Worm (Caenorhabditis elegans) whole organism, L4 larva: ENCODE results near the gene D1054.1.
A peak's percentile ranks its signal among the peaks of the same experiment; 100 is the strongest.

ENCODE experiments used
- D1046.2 ChIP-seq: fragments of 200-800 bp; sonication (Bioruptor generic); IDR thresholded peaks from 2 replicates; pipeline ENCODE4 v1.3.6; 2022; ENCODE audit warnings: missing genetic modification characterization, missing compliant biosample characterization
- F26F4.8 ChIP-seq: fragments of 200-800 bp; sonication (Bioruptor generic); conservative IDR thresholded peaks from 2 replicates; pipeline ENCODE4 v1.3.6; 2022; ENCODE audit warnings: missing genetic modification characterization, missing compliant biosample characterization
- F49E8.2 ChIP-seq: sonication (generic microtip); optimal IDR thresholded peaks from 2 replicates; lab custom pipeline; 2016; ENCODE audit warnings: missing compliant biosample characterization, mild to moderate bottlenecking, missing genetic modification characterization, borderline replicate concordance
- R02D3.7 ChIP-seq: fragments of 150-350 bp; sonication (generic microtip); optimal IDR thresholded peaks from 3 replicates; lab custom pipeline; 2014; ENCODE audit warnings: missing biosample characterization, missing genetic modification characterization
- T20F7.1 ChIP-seq: fragments of 200-800 bp; sonication (Bioruptor generic); optimal IDR thresholded peaks from 2 replicates; lab custom pipeline; 2018; ENCODE audit warnings: mild to moderate bottlenecking, missing genetic modification characterization, missing compliant biosample characterization
- T26A8.4 ChIP-seq: fragments of 200-800 bp; sonication (Bioruptor generic); IDR thresholded peaks from 2 replicates; pipeline ENCODE4 v1.3.6; 2022; ENCODE audit warnings: missing genetic modification characterization, missing compliant biosample characterization
- Y5F2A.4 ChIP-seq: fragments of 200-800 bp; sonication (Bioruptor generic); optimal IDR thresholded peaks from 2 replicates; lab custom pipeline; 2018; ENCODE audit warnings: mild to moderate bottlenecking, missing genetic modification characterization, missing compliant biosample characterization
- aly-2 ChIP-seq: sonication (generic microtip); optimal IDR thresholded peaks from 2 replicates; lab custom pipeline; 2018; ENCODE audit warnings: missing biosample characterization, missing genetic modification characterization
- arid-1 ChIP-seq: fragments of 200-800 bp; sonication (Bioruptor generic); conservative IDR thresholded peaks from 2 replicates; pipeline ENCODE4 v1.3.6; 2022; ENCODE audit warnings: missing genetic modification reagents, missing genetic modification characterization, missing compliant biosample characterization
- ceh-28 ChIP-seq: fragments of 150-350 bp; optimal IDR thresholded peaks from 2 replicates; lab custom pipeline; 2014; ENCODE audit warnings: missing biosample characterization, missing genetic modification reagents, missing genetic modification characterization
- ctbp-1 ChIP-seq: fragments of 200-800 bp; sonication (Bioruptor generic); IDR thresholded peaks from 2 replicates; pipeline ENCODE4 v1.3.6; 2022; ENCODE audit warnings: missing genetic modification reagents, missing genetic modification characterization, missing compliant biosample characterization
- daf-12 ChIP-seq: fragments of 150-350 bp; optimal IDR thresholded peaks from 2 replicates; lab custom pipeline; 2014; ENCODE audit warnings: missing biosample characterization, missing genetic modification reagents, missing genetic modification characterization
- daf-16 ChIP-seq, 3 experiments: sonication (generic microtip); optimal IDR thresholded peaks; 2 replicates each; lab custom pipeline; 2016 to 2017; ENCODE audit warnings: missing genetic modification characterization in 3 of 3, missing genetic modification reagents in 3 of 3, mild to moderate bottlenecking in 2 of 3, missing compliant biosample characterization in 2 of 3, missing biosample characterization in 1 of 3, moderate library complexity in 1 of 3
- daf-19 ChIP-seq: fragments of 200-800 bp; sonication (Bioruptor generic); conservative IDR thresholded peaks from 2 replicates; pipeline ENCODE4 v1.3.6; 2022; ENCODE audit warnings: missing genetic modification characterization, missing compliant biosample characterization
- dmd-8 ChIP-seq: fragments of 200-800 bp; sonication (Bioruptor generic); IDR thresholded peaks from 2 replicates; pipeline ENCODE4 v1.3.6; 2022; ENCODE audit warnings: missing genetic modification characterization, missing compliant biosample characterization
- duxl-1 ChIP-seq: sonication (generic microtip); optimal IDR thresholded peaks from 2 replicates; lab custom pipeline; 2016; ENCODE audit warnings: mild to moderate bottlenecking, missing genetic modification characterization, moderate library complexity, missing compliant biosample characterization; ENCODE audit not compliant: poor library complexity
- egl-43 ChIP-seq: fragments of 200-800 bp; sonication (Bioruptor generic); IDR thresholded peaks from 2 replicates; pipeline ENCODE4 v1.3.6; 2022; ENCODE audit warnings: missing genetic modification reagents, missing genetic modification characterization, missing compliant biosample characterization
- gei-8 ChIP-seq: fragments of 200-800 bp; sonication (Bioruptor generic); optimal IDR thresholded peaks from 2 replicates; lab custom pipeline; 2018; ENCODE audit warnings: mild to moderate bottlenecking, missing genetic modification characterization, missing compliant biosample characterization
- hif-1 ChIP-seq, 2 experiments: sonication (generic microtip); optimal IDR thresholded peaks; 2 replicates each; lab custom pipeline; 2016 to 2017; ENCODE audit warnings: missing compliant biosample characterization in 2 of 2, missing genetic modification characterization in 2 of 2, missing genetic modification reagents in 2 of 2, missing genotype in 2 of 2, mild to moderate bottlenecking in 1 of 2
- hlh-11 ChIP-seq: fragments of 200-800 bp; sonication (Bioruptor generic); optimal IDR thresholded peaks from 2 replicates; lab custom pipeline; 2018; ENCODE audit warnings: mild to moderate bottlenecking, missing genetic modification characterization, missing compliant biosample characterization
- hmg-1.1 ChIP-seq: fragments of 200-800 bp; sonication (Bioruptor generic); IDR thresholded peaks from 2 replicates; pipeline ENCODE4 v1.3.6; 2022; ENCODE audit warnings: missing genetic modification reagents, missing genetic modification characterization, missing compliant biosample characterization
- lin-13 ChIP-seq: fragments of 150-350 bp; optimal IDR thresholded peaks from 2 replicates; lab custom pipeline; 2014; ENCODE audit warnings: missing biosample characterization, missing genetic modification reagents, missing genetic modification characterization
- lin-38 ChIP-seq: fragments of 200-800 bp; sonication (Bioruptor generic); IDR thresholded peaks from 2 replicates; pipeline ENCODE4 v1.3.6; 2022; ENCODE audit warnings: missing genetic modification reagents, missing genetic modification characterization, missing compliant biosample characterization
- lin-39 ChIP-seq: fragments of 150-350 bp; optimal IDR thresholded peaks from 2 replicates; lab custom pipeline; 2014; ENCODE audit warnings: missing biosample characterization, missing genetic modification reagents, missing genetic modification characterization
- lsy-2 ChIP-seq, 2 experiments: fragments of 150-350 bp in 1 of 2; sonication (generic microtip) in 1 of 2; optimal IDR thresholded peaks; 2 replicates each; lab custom pipeline; 2014 to 2017; ENCODE audit warnings: missing biosample characterization in 2 of 2, missing genetic modification characterization in 2 of 2
- madf-5 ChIP-seq, 2 experiments: fragments of 200-800 bp; sonication (Bioruptor generic); IDR thresholded peaks; 2 replicates each; pipeline ENCODE4 v1.3.6; 2022; ENCODE audit warnings: missing compliant biosample characterization in 2 of 2, missing genetic modification characterization in 2 of 2
- mep-1 ChIP-seq: fragments of 150-350 bp; sonication (generic microtip); optimal IDR thresholded peaks from 3 replicates; lab custom pipeline; 2014; ENCODE audit warnings: missing biosample characterization, missing genetic modification characterization
- mes-2 ChIP-seq: sonication (generic microtip); optimal IDR thresholded peaks from 2 replicates; lab custom pipeline; 2016; ENCODE audit warnings: missing genotype, mild to moderate bottlenecking, missing genetic modification characterization, missing compliant biosample characterization; ENCODE audit not compliant: poor library complexity, severe bottlenecking
- mxl-3 ChIP-seq: fragments of 200-800 bp; sonication (Bioruptor generic); optimal IDR thresholded peaks from 2 replicates; lab custom pipeline; 2018; ENCODE audit warnings: mild to moderate bottlenecking, missing genetic modification characterization, missing compliant biosample characterization
- nhr-10 ChIP-seq: fragments of 150-350 bp; optimal IDR thresholded peaks from 2 replicates; lab custom pipeline; 2014; ENCODE audit warnings: missing biosample characterization, missing genetic modification characterization
- nhr-102 ChIP-seq: sonication (generic microtip); optimal IDR thresholded peaks from 2 replicates; lab custom pipeline; 2016; ENCODE audit warnings: mild to moderate bottlenecking, missing genetic modification characterization, moderate library complexity, missing compliant biosample characterization
- nhr-11 ChIP-seq: fragments of 150-350 bp; optimal IDR thresholded peaks from 2 replicates; lab custom pipeline; 2014; ENCODE audit warnings: missing biosample characterization, missing genetic modification characterization
- nhr-42 ChIP-seq: fragments of 200-800 bp; sonication (Bioruptor generic); IDR thresholded peaks from 2 replicates; pipeline ENCODE4 v1.3.6; 2022; ENCODE audit warnings: missing genetic modification characterization, missing compliant biosample characterization
- nhr-48 ChIP-seq: sonication (generic microtip); optimal IDR thresholded peaks from 2 replicates; lab custom pipeline; 2016; ENCODE audit warnings: mild to moderate bottlenecking, missing genetic modification characterization, missing compliant biosample characterization
- nhr-6 ChIP-seq: fragments of 150-350 bp; optimal IDR thresholded peaks from 2 replicates; lab custom pipeline; 2014; ENCODE audit warnings: missing biosample characterization, missing genetic modification characterization
- nhr-76 ChIP-seq: fragments of 150-350 bp; optimal IDR thresholded peaks from 2 replicates; lab custom pipeline; 2014; ENCODE audit warnings: missing biosample characterization, missing genetic modification characterization
- pqm-1 ChIP-seq: sonication (generic microtip); optimal IDR thresholded peaks from 2 replicates; lab custom pipeline; 2017; ENCODE audit warnings: missing biosample characterization, missing genetic modification characterization
- saeg-2 ChIP-seq: fragments of 200-800 bp; sonication (Bioruptor generic); IDR thresholded peaks from 2 replicates; pipeline ENCODE4 v1.3.6; 2022; ENCODE audit warnings: missing genetic modification reagents, missing genetic modification characterization, missing compliant biosample characterization
- set-16 ChIP-seq: fragments of 200-800 bp; sonication (Bioruptor generic); IDR thresholded peaks from 2 replicates; pipeline ENCODE4 v1.3.6; 2022; ENCODE audit warnings: missing genetic modification reagents, missing genetic modification characterization, missing compliant biosample characterization
- snpc-1.2 ChIP-seq: fragments of 200-800 bp; sonication (Bioruptor generic); IDR thresholded peaks from 2 replicates; pipeline ENCODE4 v1.3.6; 2022; ENCODE audit warnings: missing genetic modification reagents, missing genetic modification characterization, missing compliant biosample characterization
- unc-130 ChIP-seq: sonication (generic microtip); optimal IDR thresholded peaks from 2 replicates; lab custom pipeline; 2016; ENCODE audit warnings: missing genetic modification reagents, missing genetic modification characterization, missing compliant biosample characterization
- unc-62 ChIP-seq, 3 experiments: fragments of 150-350 bp in 1 of 3; sonication (generic microtip); optimal IDR thresholded peaks in 2 of 3; peaks in 1 of 3; 1 replicate in 1 of 3; 2 replicates in 2 of 3; lab custom pipeline; 2014 to 2017; ENCODE audit warnings: missing biosample characterization in 3 of 3, missing genetic modification characterization in 3 of 3, missing genetic modification reagents in 3 of 3, missing genotype in 1 of 3
- vab-7 ChIP-seq: fragments of 200-800 bp; sonication (Bioruptor generic); IDR thresholded peaks from 2 replicates; pipeline ENCODE4 v1.3.6; 2022; ENCODE audit warnings: missing genetic modification reagents, missing genetic modification characterization, missing compliant biosample characterization
- zag-1 ChIP-seq: fragments of 150-350 bp; optimal IDR thresholded peaks from 2 replicates; lab custom pipeline; 2014; ENCODE audit warnings: missing biosample characterization, missing genetic modification characterization
- zfp-2 ChIP-seq: sonication (generic microtip); optimal IDR thresholded peaks from 2 replicates; lab custom pipeline; 2016; ENCODE audit warnings: mild to moderate bottlenecking, missing genetic modification characterization, missing compliant biosample characterization
- zfp-3 ChIP-seq: fragments of 200-800 bp; sonication (Bioruptor generic); conservative IDR thresholded peaks from 2 replicates; pipeline ENCODE4 v1.3.6; 2022; ENCODE audit warnings: missing genetic modification reagents, missing genetic modification characterization, missing compliant biosample characterization
- zip-11 ChIP-seq: fragments of 200-800 bp; sonication (Bioruptor generic); IDR thresholded peaks from 2 replicates; pipeline ENCODE4 v1.3.6; 2022; ENCODE audit warnings: missing genetic modification characterization, missing compliant biosample characterization
- ztf-7 ChIP-seq: fragments of 150-350 bp; optimal IDR thresholded peaks from 2 replicates; lab custom pipeline; 2014; ENCODE audit warnings: missing biosample characterization, missing genetic modification characterization

The D1054.1 gene

DNA sequence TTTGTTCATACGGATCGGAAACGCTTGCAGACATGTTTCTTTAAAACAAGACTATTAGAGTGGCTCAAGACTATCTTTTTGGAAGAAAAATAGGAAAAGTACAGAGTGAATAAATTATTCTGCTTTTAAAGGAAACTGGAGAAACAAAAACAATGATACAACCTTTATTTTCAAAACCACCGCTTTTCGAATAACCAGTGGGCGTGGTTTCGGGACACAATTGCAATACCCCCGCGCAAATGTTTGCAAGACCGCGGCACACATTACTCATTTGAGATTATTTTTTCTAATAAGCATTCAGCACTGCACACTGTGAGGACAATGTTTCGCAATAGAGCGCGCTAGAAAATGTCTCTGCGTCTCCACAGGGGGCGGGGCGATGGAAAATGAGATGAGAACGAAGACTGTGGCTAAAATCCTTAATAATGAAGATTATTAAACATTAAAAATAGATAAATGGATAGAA is 37.9 kb upstream of the D1054.1 start, which contains the start of gene plrg-1 (continued):
- TF ChIP-seq vab-7 (peak; percentile 88), hif-1 (tag; optimal IDR thresholded peaks at IDR 0.05; lab: Kevin White, UChicago) (peak in 1 of 2 experiments; percentile 80), daf-19 (GFP tag; lab: Robert Waterston, UW) (peak; percentile 68; the same call in 1 of the 2 replicates), nhr-48 (peak; percentile 78), madf-5 (GFP tag; IDR thresholded peaks at IDR 0.05; lab: Robert Waterston, UW) (peak in 1 of 2 experiments; percentile 65; a peak in 1 of 4 replicates), lin-39 (tag; lab: Kevin White, UChicago) (no peak), ztf-7 (tag; lab: Kevin White, UChicago) (no peak), nhr-42 (GFP tag; lab: Robert Waterston, UW) (peak; percentile 71; the same call in 1 of the 2 replicates), zfp-3 (GFP tag; lab: Robert Waterston, UW) (peak; percentile 81), zip-11 (GFP tag; lab: Robert Waterston, UW) (peak; percentile 63; the same call in 1 of the 2 replicates), nhr-76 (no peak), lin-38 (GFP tag; lab: Robert Waterston, UW) (peak; percentile 93), set-16 (GFP tag; lab: Robert Waterston, UW) (no peak), zfp-2 (tag; lab: Kevin White, UChicago) (no peak), D1046.2 (GFP tag; lab: Robert Waterston, UW) (no peak), hmg-1.1 (GFP tag; lab: Robert Waterston, UW) (peak; percentile 95), mxl-3 (GFP tag; lab: Kevin White, UChicago) (peak; percentile 93), lsy-2 (tag; optimal IDR thresholded peaks at IDR 0.05; lab: Kevin White, UChicago) (peak; percentile 50 to 89), nhr-6 (tag; lab: Kevin White, UChicago) (peak; percentile 87), arid-1 (GFP tag; lab: Robert Waterston, UW) (peak; percentile 91), T26A8.4 (GFP tag; lab: Robert Waterston, UW) (peak; percentile 93), R02D3.7 (tag; lab: Kevin White, UChicago) (no peak), Y5F2A.4 (GFP tag; lab: Kevin White, UChicago) (no peak), hlh-11 (tag; lab: Kevin White, UChicago) (peak; percentile 89), T20F7.1 (GFP tag; lab: Kevin White, UChicago) (no peak), duxl-1 (tag; lab: Kevin White, UChicago) (peak; percentile 90), lin-13 (GFP tag; lab: Kevin White, UChicago) (peak; percentile 85), nhr-11 (tag; lab: Kevin White, UChicago) (peak; percentile 78), nhr-102 (tag; lab: Kevin White, UChicago) (peak; percentile 85), pqm-1 (peak; percentile 41), saeg-2 (GFP tag; lab: Robert Waterston, UW) (peak; percentile 72; the same call in 1 of the 2 replicates), mes-2 (tag; lab: Kevin White, UChicago) (peak; percentile 97), F26F4.8 (no peak), unc-62 (GFP tag; optimal IDR thresholded peaks at IDR 0.05 in 1 of 2; lab: Kevin White, UChicago) (peak in 1 of 2 experiments; percentile 69), unc-62 (tag; optimal IDR thresholded peaks at IDR 0.05; lab: Kevin White, UChicago) (no peak), gei-8 (GFP tag; lab: Kevin White, UChicago) (peak; percentile 16), snpc-1.2 (GFP tag; lab: Robert Waterston, UW) (peak; percentile 67; the same call in 1 of the 2 replicates), zag-1 (tag; lab: Kevin White, UChicago) (no peak), egl-43 (GFP tag; lab: Robert Waterston, UW) (peak; percentile 89), F49E8.2 (tag; lab: Kevin White, UChicago) (peak; percentile 59), unc-130 (GFP tag; lab: Kevin White, UChicago) (peak; percentile 88), aly-2 (tag; lab: Kevin White, UChicago) (no peak), ceh-28 (no peak), dmd-8 (GFP tag; lab: Robert Waterston, UW) (peak; percentile 78; the same call in 1 of the 2 replicates), daf-16 (GFP tag; optimal IDR thresholded peaks at IDR 0.05; lab: Kevin White, UChicago) (peak; percentile 70 to 73), daf-16 (tag; optimal IDR thresholded peaks at IDR 0.05; lab: Kevin White, UChicago) (peak; percentile 59), daf-12 (no peak), mep-1 (tag; lab: Kevin White, UChicago) (peak; percentile 93), ctbp-1 (GFP tag; lab: Robert Waterston, UW) (peak; percentile 88), nhr-10 (no peak)
